Fruit fly (Drosophila melanogaster) whole organism, prepupa: ENCODE measurements around the gene CG42335.

ENCODE experiments used
- Blimp-1 ChIP-seq: fragments of 200-800 bp; sonication (Bioruptor generic); optimal IDR thresholded peaks from 3 replicates; lab custom pipeline; 2017; ENCODE audit warnings: missing biosample characterization, missing genetic modification characterization, mild to moderate bottlenecking, moderate library complexity, missing genetic modification reagents
- CG11294 ChIP-seq: fragments of 200-800 bp; sonication (Bioruptor generic); IDR thresholded peaks from 2 replicates; pipeline ENCODE4 v1.3.6; 2022; ENCODE audit warnings: missing biosample characterization, missing genetic modification characterization
- CG11762 ChIP-seq: fragments of 200-800 bp; sonication (Bioruptor generic); optimal IDR thresholded peaks from 3 replicates; lab custom pipeline; 2016; ENCODE audit warnings: missing biosample characterization, missing genetic modification characterization; ENCODE audit not compliant: insufficient read depth
- CG11902 ChIP-seq: fragments of 200-800 bp; sonication (Bioruptor generic); optimal IDR thresholded peaks from 3 replicates; lab custom pipeline; 2016; ENCODE audit warnings: missing biosample characterization, missing genetic modification characterization
- CG1621 ChIP-seq: fragments of 200-800 bp; sonication (Bioruptor generic); optimal IDR thresholded peaks from 3 replicates; lab custom pipeline; 2018; ENCODE audit warnings: missing biosample characterization, mild to moderate bottlenecking, missing genetic modification characterization
- CG31627 ChIP-seq: fragments of 200-800 bp; sonication (Bioruptor generic); optimal IDR thresholded peaks from 3 replicates; lab custom pipeline; 2016; ENCODE audit warnings: missing biosample characterization, missing genetic modification characterization
- CG32006 ChIP-seq: fragments of 200-800 bp; sonication (Bioruptor generic); optimal IDR thresholded peaks from 3 replicates; lab custom pipeline; 2017; ENCODE audit warnings: missing biosample characterization, mild to moderate bottlenecking, missing genetic modification characterization
- CG3919 ChIP-seq: fragments of 200-800 bp; sonication (Bioruptor generic); optimal IDR thresholded peaks from 3 replicates; lab custom pipeline; 2016; ENCODE audit warnings: missing biosample characterization, missing genetic modification characterization
- CG4318 ChIP-seq: fragments of 200-800 bp; sonication (Bioruptor generic); optimal IDR thresholded peaks from 3 replicates; lab custom pipeline; 2017; ENCODE audit warnings: missing biosample characterization, mild to moderate bottlenecking, missing genetic modification characterization
- CG6163 ChIP-seq: fragments of 200-800 bp; sonication (Bioruptor generic); IDR thresholded peaks from 3 replicates; pipeline ENCODE4 v1.3.6; 2022; ENCODE audit warnings: missing biosample characterization, missing genetic modification characterization
- CG6276 ChIP-seq: fragments of 200-800 bp; sonication (Bioruptor generic); optimal IDR thresholded peaks from 2 replicates; lab custom pipeline; 2017; ENCODE audit warnings: missing biosample characterization, mild to moderate bottlenecking, missing genetic modification characterization
- CG6792 ChIP-seq: fragments of 200-800 bp; sonication (Bioruptor generic); optimal IDR thresholded peaks from 3 replicates; lab custom pipeline; 2016; ENCODE audit warnings: missing biosample characterization, missing genetic modification characterization
- CG7368 ChIP-seq: fragments of 200-800 bp; sonication (Bioruptor generic); optimal IDR thresholded peaks from 3 replicates; lab custom pipeline; 2016; ENCODE audit warnings: missing biosample characterization, missing genetic modification characterization
- CG8319 ChIP-seq: fragments of 200-800 bp; sonication (Bioruptor generic); optimal IDR thresholded peaks from 3 replicates; lab custom pipeline; 2016; ENCODE audit warnings: missing biosample characterization, missing genetic modification characterization
- CG8632 ChIP-seq: fragments of 200-800 bp; sonication (Bioruptor generic); optimal IDR thresholded peaks from 3 replicates; lab custom pipeline; 2016; ENCODE audit warnings: missing biosample characterization, missing genetic modification characterization
- CG9139 ChIP-seq: fragments of 200-800 bp; sonication (Bioruptor generic); optimal IDR thresholded peaks from 3 replicates; lab custom pipeline; 2017; ENCODE audit warnings: missing biosample characterization, mild to moderate bottlenecking, missing genetic modification characterization
- Eip75B ChIP-seq: fragments of 200-800 bp; sonication (Bioruptor generic); optimal IDR thresholded peaks from 3 replicates; lab custom pipeline; 2016; ENCODE audit warnings: missing biosample characterization, missing genetic modification characterization
- Eip78C ChIP-seq: fragments of 200-800 bp; sonication (Bioruptor generic); peaks from one replicate; lab custom pipeline; 2016; ENCODE audit warnings: missing biosample characterization, missing genetic modification characterization
- Ets21C ChIP-seq: fragments of 200-800 bp; sonication (Bioruptor generic); optimal IDR thresholded peaks from 3 replicates; lab custom pipeline; 2016; ENCODE audit warnings: missing biosample characterization, missing genetic modification characterization
- Lpt ChIP-seq: fragments of 200-800 bp; sonication (Bioruptor generic); optimal IDR thresholded peaks from 3 replicates; lab custom pipeline; 2016; ENCODE audit warnings: missing biosample characterization, missing genetic modification characterization
- Smox ChIP-seq: fragments of 200-800 bp; sonication (Bioruptor generic); optimal IDR thresholded peaks from 3 replicates; lab custom pipeline; 2016; ENCODE audit warnings: missing biosample characterization, missing genetic modification characterization
- Sox102F ChIP-seq: fragments of 200-800 bp; sonication (Bioruptor generic); optimal IDR thresholded peaks from 2 replicates; lab custom pipeline; 2016; ENCODE audit warnings: missing biosample characterization, mild to moderate bottlenecking, missing genetic modification characterization
- Sox15 ChIP-seq: fragments of 200-800 bp; sonication (Bioruptor generic); optimal IDR thresholded peaks from 3 replicates; lab custom pipeline; 2016; ENCODE audit warnings: missing biosample characterization, missing genetic modification characterization
- cyc ChIP-seq: fragments of 200-800 bp; sonication (Bioruptor generic); optimal IDR thresholded peaks from 3 replicates; lab custom pipeline; 2016; ENCODE audit warnings: missing biosample characterization, missing genetic modification characterization
- dac ChIP-seq: fragments of 200-800 bp; sonication (Bioruptor generic); optimal IDR thresholded peaks from 2 replicates; lab custom pipeline; 2017; ENCODE audit warnings: missing biosample characterization, mild to moderate bottlenecking, missing genetic modification characterization
- dsx ChIP-seq: fragments of 200-800 bp; optimal IDR thresholded peaks from 3 replicates; lab custom pipeline; 2019; ENCODE audit warnings: missing biosample characterization, mild to moderate bottlenecking, missing genetic modification characterization, moderate library complexity; ENCODE audit not compliant: poor library complexity, severe bottlenecking
- eg ChIP-seq: fragments of 200-800 bp; sonication (Bioruptor generic); IDR thresholded peaks from 3 replicates; pipeline ENCODE4 v1.3.6; 2022; ENCODE audit warnings: missing biosample characterization, missing genetic modification characterization
- fd59A ChIP-seq: fragments of 200-800 bp; sonication (Bioruptor generic); optimal IDR thresholded peaks from 2 replicates; lab custom pipeline; 2017; ENCODE audit warnings: missing biosample characterization, mild to moderate bottlenecking, missing genetic modification characterization, missing genetic modification reagents
- fd85E ChIP-seq: fragments of 200-800 bp; sonication (Bioruptor generic); optimal IDR thresholded peaks from 3 replicates; lab custom pipeline; 2016; ENCODE audit warnings: missing biosample characterization, missing genetic modification characterization
- fkh ChIP-seq: fragments of 200-800 bp; sonication (Bioruptor generic); optimal IDR thresholded peaks from 3 replicates; lab custom pipeline; 2017; ENCODE audit warnings: missing biosample characterization, mild to moderate bottlenecking, missing genetic modification characterization, moderate library complexity
- net ChIP-seq: fragments of 200-800 bp; sonication (Bioruptor generic); optimal IDR thresholded peaks from 3 replicates; lab custom pipeline; 2016; ENCODE audit warnings: missing biosample characterization, missing genetic modification characterization
- pdm3 ChIP-seq: fragments of 200-800 bp; sonication (Bioruptor generic); optimal IDR thresholded peaks from 3 replicates; lab custom pipeline; 2016; ENCODE audit warnings: missing biosample characterization, missing genetic modification characterization
- salr ChIP-seq, 2 experiments: fragments of 200-800 bp; sonication (Bioruptor generic); optimal IDR thresholded peaks; 3 replicates each; lab custom pipeline; 2016 to 2018; ENCODE audit warnings: missing biosample characterization in 2 of 2, missing genetic modification characterization in 2 of 2, mild to moderate bottlenecking in 1 of 2
- ss ChIP-seq, 2 experiments: fragments of 200-800 bp; sonication (Bioruptor generic); optimal IDR thresholded peaks; 2 replicates in 1 of 2; 3 replicates in 1 of 2; lab custom pipeline; 2017 to 2018; ENCODE audit warnings: mild to moderate bottlenecking in 2 of 2, missing biosample characterization in 2 of 2, missing genetic modification characterization in 2 of 2, moderate library complexity in 1 of 2
- svp ChIP-seq: fragments of 200-800 bp; sonication (Bioruptor generic); peaks from one replicate; lab custom pipeline; 2016; ENCODE audit warnings: missing biosample characterization, missing genetic modification characterization
- vri ChIP-seq: fragments of 200-800 bp; sonication (Bioruptor generic); optimal IDR thresholded peaks from 3 replicates; lab custom pipeline; 2016; ENCODE audit warnings: missing biosample characterization, mild to moderate bottlenecking, missing genetic modification characterization

CG42335 gene

dm6 chr3R:21781448-21781847 lies 22.9 kb downstream of the CG42335 start (continued):
- TF ChIP-seq CG1621 (tag; lab: Kevin White, UChicago) (peak; percentile 90), CG32006 (GFP tag; lab: Kevin White, UChicago) (peak; percentile 88), CG31627 (GFP tag; lab: Kevin White, UChicago) (peak; percentile 93), fkh (GFP tag; lab: Kevin White, UChicago) (no peak), svp (peak; percentile 95), pdm3 (GFP tag; lab: Kevin White, UChicago) (peak; percentile 91), CG7368 (peak; percentile 88), CG11294 (GFP tag; lab: Robert Waterston, UW) (peak; percentile 74), net (GFP tag; lab: Kevin White, UChicago) (peak; percentile 91), cyc (GFP tag; lab: Kevin White, UChicago) (peak; percentile 92), Eip75B (GFP tag; lab: Kevin White, UChicago) (peak; percentile 93), eg (GFP tag; lab: Robert Waterston, UW) (peak; percentile 80), Smox (GFP tag; lab: Kevin White, UChicago) (peak; percentile 91), Sox102F (peak; percentile 93), Lpt (GFP tag; lab: Kevin White, UChicago) (peak; percentile 77), CG11902 (GFP tag; lab: Kevin White, UChicago) (peak; percentile 87), CG11762 (GFP tag; lab: Kevin White, UChicago) (peak; percentile 90), CG6276 (GFP tag; lab: Kevin White, UChicago) (peak; percentile 74), CG3919 (GFP tag; lab: Kevin White, UChicago) (peak; percentile 94)

- TF ChIP-seq CG6276 (GFP tag; lab: Kevin White, UChicago), result peak; percentile 49
- TF ChIP-seq Sox15 (GFP tag; lab: Kevin White, UChicago), result no peak
- peak; percentile 45 for TF ChIP-seq dsx (GFP tag; lab: Kevin White, UChicago)
- no peak for TF ChIP-seq Eip75B (GFP tag; lab: Kevin White, UChicago)
- TF ChIP-seq Ets21C, result no peak
- no peak for TF ChIP-seq cyc (GFP tag; lab: Kevin White, UChicago)
- TF ChIP-seq Eip78C (GFP tag; lab: Kevin White, UChicago), result peak; percentile 48
- peak; percentile 85 for TF ChIP-seq svp
- TF ChIP-seq CG3919 (GFP tag; lab: Kevin White, UChicago), result peak; percentile 8
- peak in 1 of 2 experiments; percentile 4 for TF ChIP-seq ss (GFP tag; optimal IDR thresholded peaks at IDR 0.05; lab: Kevin White, UChicago)
These were observed 23.8 kb downstream of the CG42335 start, which contains the start of gene tsl for dm6 chr3R:21782295-21782922. Gene tsl, minus strand, starts transcription at chr3R:21782536.

dm6 chr3R:21790392-21790791 lies 31.8 kb downstream of the CG42335 start:
- TF ChIP-seq vri, result no peak
- no peak for TF ChIP-seq CG8319 (GFP tag; lab: Kevin White, UChicago)
- no peak for TF ChIP-seq fd85E (GFP tag; lab: Kevin White, UChicago)
- TF ChIP-seq CG1621 (tag; lab: Kevin White, UChicago), result no peak
- no peak for TF ChIP-seq CG8632 (GFP tag; lab: Kevin White, UChicago)

dm6 chr3R:21793760-21794159 lies 35.2 kb downstream of the CG42335 start:
- no peak for TF ChIP-seq fd59A (GFP tag; lab: Kevin White, UChicago)
- TF ChIP-seq pdm3 (GFP tag; lab: Kevin White, UChicago), result no peak
- no peak for TF ChIP-seq CG6792 (GFP tag; lab: Kevin White, UChicago)
- TF ChIP-seq CG4318, result no peak
- no peak for TF ChIP-seq vri

- TF ChIP-seq svp, result no peak
- no peak for TF ChIP-seq CG6792 (GFP tag; lab: Kevin White, UChicago)
- TF ChIP-seq CG32006 (GFP tag; lab: Kevin White, UChicago), result no peak
- TF ChIP-seq CG11762 (GFP tag; lab: Kevin White, UChicago), result no peak
- no peak for TF ChIP-seq dac (GFP tag; lab: Kevin White, UChicago)
- no peak for TF ChIP-seq salr (GFP tag; optimal IDR thresholded peaks at IDR 0.05; lab: Kevin White, UChicago)
- no peak for TF ChIP-seq CG9139 (GFP tag; lab: Kevin White, UChicago)
- TF ChIP-seq dsx (GFP tag; lab: Kevin White, UChicago), result no peak
- no peak for TF ChIP-seq fd59A (GFP tag; lab: Kevin White, UChicago)
- no peak for TF ChIP-seq Smox (GFP tag; lab: Kevin White, UChicago)
- no peak for TF ChIP-seq Blimp-1 (GFP tag; lab: Kevin White, UChicago)
- no peak for TF ChIP-seq Sox15 (GFP tag; lab: Kevin White, UChicago)
- no peak for TF ChIP-seq CG1621 (tag; lab: Kevin White, UChicago)
- no peak for TF ChIP-seq CG7368
- no peak for TF ChIP-seq CG8319 (GFP tag; lab: Kevin White, UChicago)
- no peak for TF ChIP-seq CG6163 (GFP tag; lab: Robert Waterston, UW)
- no peak for TF ChIP-seq fd85E (GFP tag; lab: Kevin White, UChicago)
- TF ChIP-seq, all 60 proteins: peak for 0
These were observed 48.7 kb downstream of the CG42335 start for dm6 chr3R:21807264-21807663.
